Worm (Caenorhabditis elegans): Measurements from ENCODE around the gene fbxa-90.
"Not testable (repeated sequence)": the region's sequence is repeated elsewhere in the genome, so short reads cannot be mapped to it uniquely, and the experiment has no call there.

fbxa-90 gene

DNA sequence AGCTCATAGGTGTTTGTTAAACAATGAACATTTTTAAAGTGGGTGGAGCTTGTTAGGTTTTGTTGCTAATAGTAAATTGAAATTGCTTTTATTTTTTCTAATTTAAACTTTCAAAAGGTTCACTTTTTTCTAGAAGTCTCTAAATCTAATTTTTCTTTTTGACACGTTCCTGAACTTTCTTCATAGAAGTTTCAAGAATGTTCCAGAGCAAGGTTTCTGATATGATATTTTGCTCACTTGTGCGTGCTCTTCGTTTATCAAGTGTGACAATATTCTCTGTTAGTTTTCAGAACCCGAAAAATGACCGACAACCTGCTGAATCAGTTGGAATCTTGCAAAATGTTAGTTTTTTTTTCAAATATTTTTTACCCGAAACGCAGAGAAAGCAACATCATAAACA, 27.9 kb upstream of the fbxa-90 start, which contains the start of gene fbxa-148:
Gene fbxa-148, plus strand, starts transcription at position 301 of the 400 bp plus-strand sequence.
- TF ChIP-seq fos-1, nhr-12, nhr-77 (tag; optimal IDR thresholded peaks at IDR 0.05): not testable (repeated sequence)

- TF ChIP-seq lsy-12, R02D3.7, ZK546.5 (tag; optimal IDR thresholded peaks at IDR 0.05): not testable (repeated sequence)
These were observed 18.6 kb upstream of the fbxa-90 start, which contains the start of gene fbxa-112 for ce11 chrV:16948011-16948410. TSS of gene fbxa-112 (minus strand) at chrV:16948111.

- not testable (repeated sequence) for TF ChIP-seq fkh-2, snpc-4, elt-2 (tag; optimal IDR thresholded peaks at IDR 0.05)
These were observed 17.0 kb upstream of the fbxa-90 start, which contains the start of gene fbxa-111 for ce11 chrV:16949609-16950008. TSS of gene fbxa-111 (minus strand) at chrV:16949709.

DNA sequence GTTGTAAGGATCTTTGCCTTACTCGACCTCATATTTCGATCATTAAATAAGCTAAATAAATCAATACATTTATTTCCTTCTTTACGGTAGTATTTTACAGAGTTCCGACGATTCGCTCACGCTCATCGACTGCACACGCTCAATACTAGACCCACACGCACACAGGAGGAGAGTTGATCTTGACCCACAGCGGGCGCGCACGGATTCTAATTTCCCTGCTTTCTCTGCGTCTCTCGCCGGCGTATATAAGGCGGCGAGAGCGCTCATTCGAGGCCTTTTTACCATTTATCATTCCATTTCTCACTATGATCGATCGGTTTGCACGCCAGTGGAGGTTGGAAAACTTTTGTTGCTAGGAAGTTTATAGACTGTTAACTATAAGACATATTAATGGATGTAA, 16.6 kb upstream of the fbxa-90 start:
- TF ChIP-seq sea-2 (GFP tag; optimal IDR thresholded peaks at IDR 0.05) (no peak), nhr-12 (tag; optimal IDR thresholded peaks at IDR 0.05) (no peak), nhr-43 (tag; optimal IDR thresholded peaks at IDR 0.05; ENCODE audit: poor library complexity, severe bottlenecking) (no peak), hmg-11 (tag; optimal IDR thresholded peaks at IDR 0.05) (no peak), ceh-82 (tag; optimal IDR thresholded peaks at IDR 0.05) (no peak), ztf-4 (tag; optimal IDR thresholded peaks at IDR 0.05) (no peak), pha-4 (tag; optimal IDR thresholded peaks at IDR 0.05) (no peak), elt-1 (tag; optimal IDR thresholded peaks at IDR 0.05) (no peak)

- TF ChIP-seq elt-2 (tag; optimal IDR thresholded peaks at IDR 0.05) (no peak), unc-39 (tag; optimal IDR thresholded peaks at IDR 0.05) (no peak), nhr-23 (tag; optimal IDR thresholded peaks at IDR 0.05) (no peak), snpc-4 (tag; optimal IDR thresholded peaks at IDR 0.05) (no peak), daf-12 (tag; optimal IDR thresholded peaks at IDR 0.05) (no peak), hmg-11 (tag; optimal IDR thresholded peaks at IDR 0.05) (no peak), eor-1 (tag; optimal IDR thresholded peaks at IDR 0.05) (no peak), egl-5 (tag; optimal IDR thresholded peaks at IDR 0.05) (no peak), nhr-77 (tag; optimal IDR thresholded peaks at IDR 0.05) (no peak), elt-3 (tag; optimal IDR thresholded peaks at IDR 0.05) (no peak), skn-1 (tag; optimal IDR thresholded peaks at IDR 0.05) (no peak), tbx-2 (tag; optimal IDR thresholded peaks at IDR 0.05) (no peak)
These were observed 15.1 kb upstream of the fbxa-90 start, which contains the start of gene clec-238 for ce11 chrV:16951504-16951903. TSS of gene clec-238 (plus strand) at chrV:16951804.

ce11 chrV:16954766-16955165, 11.8 kb upstream of the fbxa-90 start, which contains the start of gene srh-206:
TSS of gene srh-206 (minus strand) at chrV:16954866.
- TF ChIP-seq fkh-2 (tag; optimal IDR thresholded peaks at IDR 0.05): no peak
- TF ChIP-seq nhr-23 (tag; optimal IDR thresholded peaks at IDR 0.05): no peak
- no peak for TF ChIP-seq ama-1 (optimal IDR thresholded peaks at IDR 0.05)
- TF ChIP-seq nhr-43 (tag; optimal IDR thresholded peaks at IDR 0.05; ENCODE audit: poor library complexity, severe bottlenecking): no peak
- TF ChIP-seq nhr-25 (tag; optimal IDR thresholded peaks at IDR 0.05): no peak
- no peak for TF ChIP-seq daf-12 (tag; optimal IDR thresholded peaks at IDR 0.05)
- no peak for TF ChIP-seq ceh-16 (tag; optimal IDR thresholded peaks at IDR 0.05)
- no peak for TF ChIP-seq pha-4 (tag; optimal IDR thresholded peaks at IDR 0.05)
- no peak for TF ChIP-seq ztf-4 (tag; optimal IDR thresholded peaks at IDR 0.05)
- no peak for TF ChIP-seq ceh-9 (tag; optimal IDR thresholded peaks at IDR 0.05)

DNA sequence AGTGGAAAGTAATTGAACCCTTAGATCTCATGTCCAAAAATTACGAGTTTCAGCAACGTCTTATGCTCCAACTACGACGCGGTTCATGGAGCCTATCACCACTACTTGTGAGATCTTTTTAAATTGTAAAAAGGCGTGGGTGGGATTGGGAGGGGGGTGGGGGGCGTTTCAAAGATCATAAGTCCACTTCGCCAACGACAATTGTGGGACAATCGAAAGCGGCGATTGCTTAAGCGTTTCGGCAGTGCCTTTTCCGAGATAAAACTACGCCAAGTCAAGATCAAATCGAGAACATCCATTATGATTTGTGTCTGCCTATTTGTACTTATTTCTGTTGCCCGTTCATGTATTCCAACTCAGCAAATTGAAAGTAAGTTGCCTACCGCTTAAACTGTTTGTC, 10.4 kb upstream of the fbxa-90 start, which contains the start of gene clec-239:
Gene clec-239, plus strand, starts transcription at position 301 of the 400 bp plus-strand sequence.
- no peak for TF ChIP-seq elt-2 (tag; optimal IDR thresholded peaks at IDR 0.05)
- TF ChIP-seq ztf-11 (tag; optimal IDR thresholded peaks at IDR 0.05): no peak
- TF ChIP-seq lin-15B (tag; optimal IDR thresholded peaks at IDR 0.05): no peak
- no peak for TF ChIP-seq nhr-76 (tag; optimal IDR thresholded peaks at IDR 0.05)
- TF ChIP-seq nhr-237 (tag; optimal IDR thresholded peaks at IDR 0.05): no peak
- no peak for TF ChIP-seq nhr-11 (tag; optimal IDR thresholded peaks at IDR 0.05)
- TF ChIP-seq skn-1 (tag; optimal IDR thresholded peaks at IDR 0.05): no peak
- no peak for TF ChIP-seq R02D3.7 (tag; optimal IDR thresholded peaks at IDR 0.05)
- no peak for TF ChIP-seq daf-12 (tag; optimal IDR thresholded peaks at IDR 0.05)
- no peak for TF ChIP-seq aly-2 (tag; optimal IDR thresholded peaks at IDR 0.05)
- no peak for TF ChIP-seq ceh-82 (tag; optimal IDR thresholded peaks at IDR 0.05)
- TF ChIP-seq snpc-4 (tag; optimal IDR thresholded peaks at IDR 0.05): no peak
- TF ChIP-seq nhr-28 (tag; optimal IDR thresholded peaks at IDR 0.05): no peak
- no peak for TF ChIP-seq mml-1 (tag; optimal IDR thresholded peaks at IDR 0.05)
- TF ChIP-seq pha-4 (tag; optimal IDR thresholded peaks at IDR 0.05): no peak
- TF ChIP-seq lin-39 (tag; optimal IDR thresholded peaks at IDR 0.05): no peak
- no peak for TF ChIP-seq mdl-1 (tag; optimal IDR thresholded peaks at IDR 0.05)
